Fruit fly (Drosophila melanogaster) whole organism, embryonic: ENCODE results near the gene Tctp.

Source experiments
- Atf-2 ChIP-seq: fragments of 200-800 bp; sonication (Bioruptor generic); optimal IDR thresholded peaks from 2 replicates; lab custom pipeline; 2016; ENCODE audit warnings: missing biosample characterization, missing genetic modification characterization
- Atf3 ChIP-seq: fragments of 200-800 bp; sonication (Bioruptor generic); optimal IDR thresholded peaks from 3 replicates; lab custom pipeline; 2016; ENCODE audit warnings: missing biosample characterization, missing genetic modification characterization
- CG10267 ChIP-seq: fragments of 200-800 bp; sonication (Bioruptor generic); optimal IDR thresholded peaks from 2 replicates; lab custom pipeline; 2018; ENCODE audit warnings: missing biosample characterization, mild to moderate bottlenecking, missing genetic modification characterization, moderate library complexity
- CG12659 ChIP-seq: fragments of 200-800 bp; sonication (Bioruptor generic); optimal IDR thresholded peaks from 3 replicates; lab custom pipeline; 2017; ENCODE audit warnings: mild to moderate bottlenecking, missing biosample characterization, missing genetic modification reagents, missing genetic modification characterization
- CG13624 ChIP-seq: fragments of 200-800 bp; sonication (Bioruptor generic); optimal IDR thresholded peaks from 2 replicates; lab custom pipeline; 2016; ENCODE audit warnings: missing biosample characterization, missing genetic modification characterization
- CG13894 ChIP-seq: fragments of 200-800 bp; sonication (Bioruptor generic); optimal IDR thresholded peaks from 3 replicates; lab custom pipeline; 2018; ENCODE audit warnings: missing biosample characterization, mild to moderate bottlenecking, missing genetic modification characterization, moderate library complexity
- CG15514 ChIP-seq: fragments of 200-800 bp; sonication (Bioruptor generic); optimal IDR thresholded peaks from 3 replicates; lab custom pipeline; 2017; ENCODE audit warnings: missing biosample characterization, missing genetic modification characterization, mild to moderate bottlenecking, moderate library complexity, missing genetic modification reagents
- CG1603 ChIP-seq: fragments of 200-800 bp; sonication (Bioruptor generic); optimal IDR thresholded peaks from 2 replicates; lab custom pipeline; 2019; ENCODE audit warnings: missing biosample characterization, mild to moderate bottlenecking, missing genetic modification characterization, moderate library complexity
- CG2116 ChIP-seq: fragments of 200-800 bp; sonication (Bioruptor generic); optimal IDR thresholded peaks from 3 replicates; lab custom pipeline; 2018; ENCODE audit warnings: missing biosample characterization, mild to moderate bottlenecking, missing genetic modification characterization
- CG2120 ChIP-seq: fragments of 200-800 bp; sonication (Bioruptor generic); optimal IDR thresholded peaks from 3 replicates; lab custom pipeline; 2016; ENCODE audit warnings: missing biosample characterization, missing genetic modification characterization
- CG2712 ChIP-seq: fragments of 200-800 bp; optimal IDR thresholded peaks from 3 replicates; lab custom pipeline; 2019; ENCODE audit warnings: missing biosample characterization, mild to moderate bottlenecking, missing genetic modification characterization, moderate library complexity
- CG34376 ChIP-seq: fragments of 200-800 bp; sonication (Bioruptor generic); optimal IDR thresholded peaks from 2 replicates; lab custom pipeline; 2018; ENCODE audit warnings: missing biosample characterization, mild to moderate bottlenecking, missing genetic modification characterization
- CG4854 ChIP-seq: fragments of 200-800 bp; sonication (Bioruptor generic); optimal IDR thresholded peaks from 2 replicates; lab custom pipeline; 2016; ENCODE audit warnings: missing biosample characterization, missing genetic modification characterization, inconsistent platforms
- CG7987 ChIP-seq: fragments of 200-800 bp; sonication (Bioruptor generic); optimal IDR thresholded peaks from 2 replicates; lab custom pipeline; 2018; ENCODE audit warnings: missing biosample characterization, mild to moderate bottlenecking, missing genetic modification characterization, moderate library complexity
- CG8388 ChIP-seq: fragments of 200-800 bp; sonication (Bioruptor generic); optimal IDR thresholded peaks from 2 replicates; lab custom pipeline; 2019; ENCODE audit warnings: missing biosample characterization, mild to moderate bottlenecking, missing genetic modification characterization, moderate library complexity
- CG9797 ChIP-seq: fragments of 200-800 bp; sonication (Bioruptor generic); optimal IDR thresholded peaks from 3 replicates; lab custom pipeline; 2018; ENCODE audit warnings: missing biosample characterization, mild to moderate bottlenecking, missing genetic modification characterization
- CHES-1-like ChIP-seq: fragments of 200-800 bp; sonication (Bioruptor generic); optimal IDR thresholded peaks from 2 replicates; lab custom pipeline; 2016; ENCODE audit warnings: missing biosample characterization, missing genetic modification characterization
- CTCF ChIP-seq: fragments of 200-800 bp; sonication (Bioruptor generic); optimal IDR thresholded peaks from 2 replicates; lab custom pipeline; 2017; ENCODE audit warnings: missing biosample characterization, mild to moderate bottlenecking, missing genetic modification characterization, moderate library complexity
- D19A ChIP-seq: fragments of 200-800 bp; optimal IDR thresholded peaks from 3 replicates; lab custom pipeline; 2019; ENCODE audit warnings: missing biosample characterization, mild to moderate bottlenecking, missing genetic modification characterization, moderate library complexity
- Dbx ChIP-seq: fragments of 200-800 bp; sonication (Bioruptor generic); IDR thresholded peaks from 3 replicates; pipeline ENCODE4 v1.3.6; 2022; ENCODE audit warnings: missing biosample characterization, missing genetic modification characterization
- Dek ChIP-seq: fragments of 200-800 bp; sonication (Bioruptor generic); optimal IDR thresholded peaks from 3 replicates; lab custom pipeline; 2019; ENCODE audit warnings: missing biosample characterization, mild to moderate bottlenecking, missing genetic modification characterization, moderate library complexity
- Hmx ChIP-seq: fragments of 200-800 bp; sonication (Bioruptor generic); optimal IDR thresholded peaks from 2 replicates; lab custom pipeline; 2016; ENCODE audit warnings: missing biosample characterization, missing genetic modification characterization
- Nf-YC ChIP-seq: fragments of 200-800 bp; optimal IDR thresholded peaks from 3 replicates; lab custom pipeline; 2019; ENCODE audit warnings: missing biosample characterization, mild to moderate bottlenecking, missing genetic modification characterization, moderate library complexity
- Oaz ChIP-seq: fragments of 200-800 bp; sonication (Bioruptor generic); IDR thresholded peaks from 2 replicates; pipeline ENCODE4 v1.3.6; 2022; ENCODE audit warnings: missing biosample characterization, missing genetic modification characterization
- Rfx ChIP-seq: fragments of 200-800 bp; sonication (Bioruptor generic); IDR thresholded peaks from 2 replicates; pipeline ENCODE4 v1.3.6; 2022; ENCODE audit warnings: missing biosample characterization, missing genetic modification characterization
- Scr ChIP-seq: fragments of 200-800 bp; sonication (Bioruptor generic); IDR thresholded peaks from 2 replicates; pipeline ENCODE4 v1.3.6; 2022; ENCODE audit warnings: missing biosample characterization, missing genetic modification characterization; ENCODE audit not compliant: partially characterized antibody
- Sry-δ ChIP-seq: fragments of 200-800 bp; sonication (Bioruptor generic); optimal IDR thresholded peaks from 2 replicates; lab custom pipeline; 2016; ENCODE audit warnings: missing biosample characterization, missing genetic modification characterization
- Trl ChIP-seq, 3 experiments: fragments of >200 bp in 2 of 3; fragments of 200-800 bp in 1 of 3; sonication (Bioruptor generic) in 1 of 3; optimal IDR thresholded peaks; 2 replicates in 1 of 3; 3 replicates in 2 of 3; lab custom pipeline; 2016 to 2017; ENCODE audit warnings: missing biosample characterization in 1 of 3, missing genetic modification characterization in 1 of 3
- Xbp1 ChIP-seq: fragments of 200-800 bp; sonication (Bioruptor generic); optimal IDR thresholded peaks from 3 replicates; lab custom pipeline; 2016; ENCODE audit warnings: missing biosample characterization, mild to moderate bottlenecking, missing genetic modification characterization
- disco-r ChIP-seq: fragments of 200-800 bp; sonication (Bioruptor generic); optimal IDR thresholded peaks from 2 replicates; lab custom pipeline; 2016; ENCODE audit warnings: missing biosample characterization, missing genetic modification characterization
- fd102C ChIP-seq: fragments of 200-800 bp; sonication (Bioruptor generic); optimal IDR thresholded peaks from 2 replicates; lab custom pipeline; 2018; ENCODE audit warnings: missing biosample characterization, mild to moderate bottlenecking, missing genetic modification characterization, moderate library complexity
- ftz-f1 ChIP-seq: fragments of 200-800 bp; sonication (Bioruptor generic); optimal IDR thresholded peaks from 2 replicates; lab custom pipeline; 2016; ENCODE audit warnings: missing biosample characterization, missing genetic modification characterization
- inv ChIP-seq: fragments of 200-800 bp; sonication (Bioruptor generic); IDR thresholded peaks from 2 replicates; pipeline ENCODE4 v1.3.6; 2022; ENCODE audit warnings: missing biosample characterization, missing genetic modification characterization; ENCODE audit not compliant: partially characterized antibody
- knrl ChIP-seq: fragments of 200-800 bp; sonication (Bioruptor generic); IDR thresholded peaks from 3 replicates; pipeline ENCODE4 v1.3.6; 2022; ENCODE audit warnings: missing biosample characterization, missing genetic modification characterization; ENCODE audit not compliant: partially characterized antibody
- lov ChIP-seq, 2 experiments: fragments of 200-800 bp in 1 of 2; fragments of >200 bp in 1 of 2; sonication (Bioruptor generic) in 1 of 2; IDR thresholded peaks in 1 of 2; optimal IDR thresholded peaks in 1 of 2; 2 replicates in 1 of 2; 3 replicates in 1 of 2; pipeline versions ENCODE4 v1.3.6 to Lab custom; 2017 to 2022; ENCODE audit warnings: missing biosample characterization in 1 of 2, missing genetic modification characterization in 1 of 2
- nerfin-2 ChIP-seq: fragments of 200-800 bp; sonication (Bioruptor generic); IDR thresholded peaks from 2 replicates; pipeline ENCODE4 v1.3.6; 2022; ENCODE audit warnings: missing biosample characterization, missing genetic modification characterization; ENCODE audit not compliant: partially characterized antibody
- oc ChIP-seq: fragments of 200-800 bp; sonication (Bioruptor generic); optimal IDR thresholded peaks from 2 replicates; lab custom pipeline; 2018; ENCODE audit warnings: missing biosample characterization, mild to moderate bottlenecking, missing genetic modification characterization, moderate library complexity
- otp ChIP-seq: fragments of 200-800 bp; sonication (Bioruptor generic); IDR thresholded peaks from 3 replicates; pipeline ENCODE4, ENCODE4 v1.3.6; 2022; ENCODE audit warnings: missing biosample characterization, missing genetic modification characterization
- phol ChIP-seq: fragments of 200-800 bp; sonication (Bioruptor generic); optimal IDR thresholded peaks from 3 replicates; lab custom pipeline; 2018; ENCODE audit warnings: missing biosample characterization, mild to moderate bottlenecking, missing genetic modification characterization, moderate library complexity
- pzg ChIP-seq: fragments of 200-800 bp; sonication (Bioruptor generic); optimal IDR thresholded peaks from 3 replicates; lab custom pipeline; 2018; ENCODE audit warnings: missing biosample characterization, mild to moderate bottlenecking, missing genetic modification characterization, moderate library complexity
- ranshi ChIP-seq: fragments of 200-800 bp; sonication (Bioruptor generic); IDR thresholded peaks from 2 replicates; pipeline ENCODE4 v1.3.6; 2022; ENCODE audit warnings: missing biosample characterization, missing genetic modification characterization
- scrt ChIP-seq: fragments of 200-800 bp; sonication (Bioruptor generic); optimal IDR thresholded peaks from 2 replicates; lab custom pipeline; 2018; ENCODE audit warnings: missing biosample characterization, mild to moderate bottlenecking, missing genetic modification characterization, moderate library complexity
- tna ChIP-seq: fragments of 200-800 bp; sonication (Bioruptor generic); IDR thresholded peaks from 2 replicates; pipeline ENCODE4 v1.3.6; 2022; ENCODE audit warnings: missing biosample characterization, missing genetic modification characterization; ENCODE audit not compliant: partially characterized antibody
- trem ChIP-seq: fragments of 200-800 bp; optimal IDR thresholded peaks from 3 replicates; lab custom pipeline; 2019; ENCODE audit warnings: missing biosample characterization, mild to moderate bottlenecking, missing genetic modification characterization, moderate library complexity
- wek ChIP-seq: fragments of 200-800 bp; sonication (Bioruptor generic); optimal IDR thresholded peaks from 3 replicates; lab custom pipeline; 2018; ENCODE audit warnings: missing biosample characterization, mild to moderate bottlenecking, missing genetic modification characterization, moderate library complexity
- zfh2 ChIP-seq: fragments of 200-800 bp; sonication (Bioruptor generic); optimal IDR thresholded peaks from 2 replicates; lab custom pipeline; 2016; ENCODE audit warnings: missing biosample characterization, missing genetic modification characterization

Tctp gene

DNA sequence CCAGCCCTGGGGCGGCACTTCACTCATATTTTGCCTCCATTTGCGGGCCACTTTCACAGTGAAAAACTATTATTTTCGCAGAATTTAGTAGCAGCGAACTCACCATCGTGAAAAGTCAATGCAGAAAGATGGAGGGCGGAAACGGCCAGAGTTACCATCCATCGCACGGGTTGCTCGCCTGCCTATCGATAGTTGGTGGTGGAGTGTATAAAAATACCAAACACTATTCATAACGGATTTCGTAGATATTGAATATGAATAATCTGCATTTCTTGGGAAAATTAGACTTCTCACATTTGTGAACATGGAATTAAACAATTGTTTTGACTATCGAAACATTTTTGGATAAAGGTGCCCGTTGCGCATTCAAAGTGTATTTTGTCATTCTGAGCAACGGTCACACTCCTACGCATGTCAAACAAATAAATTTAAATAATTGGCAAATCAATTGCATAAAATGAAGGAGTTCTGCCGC, 6.1 kb downstream of the Tctp start, which contains the start of the genes RpS25 and CG4820 (continued):
- peak; percentile 90 for TF ChIP-seq otp (GFP tag; lab: Robert Waterston, UW)
- peak; percentile 69 for TF ChIP-seq CTCF (GFP tag; lab: Kevin White, UChicago)
- TF ChIP-seq CG34376 (GFP tag; lab: Kevin White, UChicago), result peak; percentile 99
- peak; percentile 89 for TF ChIP-seq Atf-2 (GFP tag; lab: Kevin White, UChicago)
- peak; percentile 83 for TF ChIP-seq CG13894 (tag; lab: Kevin White, UChicago)
- peak; percentile 89 for TF ChIP-seq Xbp1
- TF ChIP-seq, all 482 proteins: peak for 453

DNA sequence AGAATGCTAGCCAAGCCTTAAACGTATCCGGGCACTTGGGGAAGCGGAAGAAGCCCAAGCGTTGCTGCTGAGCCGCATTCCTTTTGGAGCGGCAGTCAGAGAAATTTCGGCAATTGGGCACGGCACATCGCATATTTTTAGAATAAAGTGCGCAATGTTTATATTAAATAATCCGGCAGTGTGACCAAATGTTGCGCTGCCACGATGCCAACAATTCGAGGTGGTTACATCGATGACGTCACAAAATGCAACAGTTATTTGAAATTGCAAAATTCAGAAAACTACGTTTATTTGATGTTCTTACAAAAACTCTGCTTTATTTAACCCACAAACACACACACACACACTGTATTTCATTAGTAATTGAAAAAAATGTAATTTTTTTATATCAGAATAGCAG, 9.8 kb downstream of the Tctp start, which contains the start of gene CG6689:
CG6689 (minus strand) TSS at position 182 of the 400 bp plus-strand sequence.
- TF ChIP-seq CG2116 (GFP tag; lab: Kevin White, UChicago) (peak; percentile 80), inv (GFP tag; lab: Robert Waterston, UW) (0 out of 2 replicates have a peak, but pooled peaks have one; percentile 28), Nf-YC (tag; lab: Kevin White, UChicago) (peak; percentile 5), lov (optimal IDR thresholded peaks at IDR 0.05; lab: Kevin White, UChicago) (no peak), lov (GFP tag; IDR thresholded peaks at IDR 0.05; lab: Robert Waterston, UW) (peak; percentile 54; the same call in 1 of the 3 replicates), CG15514 (GFP tag; lab: Kevin White, UChicago) (peak; percentile 33), tna (no peak), Atf-2 (GFP tag; lab: Kevin White, UChicago) (no peak), CG12659 (GFP tag; lab: Kevin White, UChicago) (peak; percentile 55), CG7987 (GFP tag; lab: Kevin White, UChicago) (peak; percentile 31), disco-r (GFP tag; lab: Kevin White, UChicago) (no peak), CG9797 (GFP tag; lab: Kevin White, UChicago) (peak; percentile 88), Atf3 (GFP tag; lab: Kevin White, UChicago) (peak; percentile 10), CHES-1-like (peak; percentile 13), wek (GFP tag; lab: Kevin White, UChicago) (no peak), Rfx (0 out of 2 replicates have a peak, but pooled peaks have one; percentile 24), pzg (GFP tag; lab: Kevin White, UChicago) (peak; percentile 76), Oaz (GFP tag; lab: Robert Waterston, UW) (no peak), Trl (optimal IDR thresholded peaks at IDR 0.05; lab: Kevin White, UChicago) (no peak), Trl (GFP tag; optimal IDR thresholded peaks at IDR 0.05; lab: Kevin White, UChicago) (no peak), scrt (GFP tag; lab: Kevin White, UChicago) (peak; percentile 21), CG2120 (GFP tag; lab: Kevin White, UChicago) (peak; percentile 20), CG2712 (peak; percentile 5), nerfin-2 (GFP tag; lab: Robert Waterston, UW) (no peak), CG1603 (peak; percentile 51), CG4854 (GFP tag; lab: Kevin White, UChicago) (peak; percentile 1), knrl (0 out of 3 replicates have a peak, but pooled peaks have one; percentile 7), zfh2 (peak; percentile 10), CG13624 (GFP tag; lab: Kevin White, UChicago) (peak; percentile 77), Dek (peak; percentile 28), oc (tag; lab: Kevin White, UChicago) (peak; percentile 63), Hmx (GFP tag; lab: Kevin White, UChicago) (peak; percentile 1), ftz-f1 (peak; percentile 77), phol (tag; lab: Kevin White, UChicago) (peak; percentile 28), Dbx (GFP tag; lab: Robert Waterston, UW) (0 out of 3 replicates have a peak, but pooled peaks have one; percentile 18), CG8388 (peak; percentile 24), CG10267 (tag; lab: Kevin White, UChicago) (peak; percentile 9), D19A (peak; percentile 3), trem (tag; lab: Kevin White, UChicago) (peak; percentile 56), Scr (0 out of 2 replicates have a peak, but pooled peaks have one; percentile 20), fd102C (GFP tag; lab: Kevin White, UChicago) (no peak), ranshi (GFP tag; lab: Robert Waterston, UW) (no peak), Sry-δ (GFP tag; lab: Kevin White, UChicago) (peak; percentile 31)
